Worm (Caenorhabditis elegans): Measurements from ENCODE around the gene col-102.

DNA sequence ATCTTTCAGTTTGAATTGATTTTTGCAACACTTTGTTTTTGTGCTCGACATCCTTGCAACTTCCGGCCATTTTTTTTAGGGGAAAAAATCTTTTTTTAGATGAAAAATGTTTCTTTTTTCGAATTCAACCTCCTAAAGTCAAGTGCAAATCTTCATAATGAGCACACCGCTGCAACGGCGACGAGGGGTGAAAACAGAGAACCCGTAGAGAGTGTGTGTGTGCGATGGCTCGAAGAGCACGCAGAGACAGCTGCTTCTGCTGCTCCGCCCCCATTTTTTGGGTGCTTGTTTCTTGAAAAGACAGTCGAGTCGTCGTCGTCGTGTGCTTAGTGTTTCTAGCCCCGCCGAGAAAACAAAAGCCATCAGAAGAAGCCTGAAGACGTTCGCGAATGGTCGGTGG is 1.8 kb downstream of the col-102 start, which contains the start of gene inx-18:
- no peak for TF ChIP-seq aly-2 (tag; optimal IDR thresholded peaks at IDR 0.05)
- no peak for TF ChIP-seq ztf-11 (tag; optimal IDR thresholded peaks at IDR 0.05)
- no peak for TF ChIP-seq blmp-1 (tag; optimal IDR thresholded peaks at IDR 0.05; ENCODE audit: insufficient read depth)

Data from whole organism, L2 larva.